Fruit fly (Drosophila melanogaster): Measurements from ENCODE around the gene CG6726.
A peak's percentile ranks its signal among the peaks of the same experiment; 100 is the strongest.

Gene CG6726

DNA sequence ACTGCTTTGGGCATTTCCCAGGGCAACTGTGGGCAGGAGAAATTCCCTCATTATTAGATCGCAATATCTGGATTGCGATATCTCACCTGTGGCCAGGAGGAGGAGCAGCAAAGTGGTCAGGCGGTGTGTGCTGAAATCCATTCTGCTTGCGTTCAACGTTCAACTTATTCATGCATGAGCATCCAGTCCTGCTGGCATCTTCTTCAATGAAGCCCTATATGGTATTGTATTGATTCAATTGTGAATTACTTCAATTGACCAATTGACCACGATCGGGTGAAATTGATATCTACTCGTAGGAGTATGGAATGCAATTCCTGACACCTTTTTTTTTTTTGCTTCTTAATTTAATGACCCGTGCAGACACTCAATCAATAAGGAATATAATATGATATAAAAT is 35.4 kb upstream of the CG6726 start:
- TF ChIP-seq Hnf4 (GFP tag; optimal IDR thresholded peaks at IDR 0.05) (no peak), Mio (GFP tag; optimal IDR thresholded peaks at IDR 0.05) (no peak), Dfd (GFP tag; optimal IDR thresholded peaks at IDR 0.05) (no peak), Rel (GFP tag; optimal IDR thresholded peaks at IDR 0.05) (no peak), Rel (tag; optimal IDR thresholded peaks at IDR 0.05) (no peak), Sp1 (GFP tag; optimal IDR thresholded peaks at IDR 0.05) (no peak), Hr78 (GFP tag; optimal IDR thresholded peaks at IDR 0.05) (no peak), Hr83 (GFP tag; optimal IDR thresholded peaks at IDR 0.05; ENCODE audit: poor library complexity, severe bottlenecking) (no peak), dl (GFP tag; optimal IDR thresholded peaks at IDR 0.05; ENCODE audit: insufficient read depth in 1 of 2, partially characterized antibody in 2 of 2) (no peak), Jra (GFP tag; optimal IDR thresholded peaks at IDR 0.05) (no peak), CG32264 (GFP tag; optimal IDR thresholded peaks at IDR 0.05) (no peak), Vsx2 (GFP tag; optimal IDR thresholded peaks at IDR 0.05; ENCODE audit: partially characterized antibody) (no peak), h (GFP tag; optimal IDR thresholded peaks at IDR 0.05) (no peak)

DNA sequence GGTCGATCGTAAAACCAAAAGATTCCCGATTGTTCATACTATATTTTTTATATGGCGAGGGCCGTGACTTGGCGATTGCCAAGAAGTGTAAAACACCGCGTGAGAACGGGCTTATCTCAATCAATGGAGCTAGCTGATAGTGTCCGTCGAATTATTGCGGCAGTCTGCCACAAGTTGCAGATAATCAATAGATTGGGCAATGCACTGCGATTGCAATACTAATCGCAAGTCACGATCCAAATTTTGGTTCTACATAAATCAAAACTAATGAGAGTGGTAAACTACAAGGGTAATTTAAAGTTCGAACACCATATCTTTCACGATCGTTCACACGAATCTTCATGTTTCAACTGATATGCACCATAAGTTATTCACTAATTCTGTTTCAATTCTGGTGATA is 34.8 kb upstream of the CG6726 start:
- TF ChIP-seq lola (GFP tag; optimal IDR thresholded peaks at IDR 0.05), result no peak
- no peak for TF ChIP-seq sv (GFP tag; optimal IDR thresholded peaks at IDR 0.05)
- no peak for TF ChIP-seq Rel (GFP tag; optimal IDR thresholded peaks at IDR 0.05)
- peak; percentile 30 for TF ChIP-seq Rel (tag; optimal IDR thresholded peaks at IDR 0.05)
- TF ChIP-seq Abd-B (GFP tag; optimal IDR thresholded peaks at IDR 0.05), result no peak
- no peak for TF ChIP-seq h (GFP tag; optimal IDR thresholded peaks at IDR 0.05)

DNA sequence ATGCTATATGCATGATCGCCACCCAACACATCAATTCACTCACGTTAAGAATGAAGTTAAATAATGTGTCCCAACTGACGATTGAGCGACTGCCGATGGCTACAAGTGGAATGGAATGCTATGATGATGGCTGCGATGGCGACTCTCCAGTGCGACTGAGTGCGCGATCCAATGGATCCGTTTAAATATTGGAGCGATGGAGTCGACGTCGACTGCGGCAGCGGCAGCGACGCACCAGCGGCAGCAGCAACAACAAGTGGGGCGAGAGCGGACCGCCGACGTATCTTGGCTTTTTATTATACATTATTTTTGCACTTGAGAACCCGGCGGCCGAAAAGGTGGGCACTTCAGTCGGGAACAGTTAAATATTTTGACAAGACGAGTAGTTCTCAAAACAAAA is 34.1 kb upstream of the CG6726 start:
- TF ChIP-seq Dif (GFP tag; optimal IDR thresholded peaks at IDR 0.05; ENCODE audit: partially characterized antibody) (peak; percentile 17), jim (GFP tag; optimal IDR thresholded peaks at IDR 0.05) (no peak)

DNA sequence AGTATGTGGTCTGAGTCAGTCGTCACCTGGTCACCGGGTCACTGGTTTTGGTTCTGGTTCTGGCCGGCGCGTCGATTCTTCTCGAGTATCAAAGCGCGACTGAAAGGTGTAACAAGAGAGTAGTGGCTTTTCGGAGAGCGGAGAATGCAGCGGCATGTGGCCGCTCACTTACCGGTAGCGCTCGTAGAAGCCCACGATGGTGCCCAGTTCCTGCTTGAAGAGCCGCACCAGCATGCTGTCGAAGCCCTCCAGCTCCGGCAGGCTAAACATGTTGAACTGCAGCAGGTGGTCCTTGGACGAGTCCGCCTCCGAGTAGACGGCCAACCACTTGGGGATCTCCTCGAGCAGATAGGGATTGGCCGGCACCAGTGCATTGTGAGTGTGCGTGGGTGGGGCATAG is 32.7 kb upstream of the CG6726 start, which contains the start of gene Ctns:
Ctns (minus strand) TSS at position 101 of the 400 bp plus-strand sequence.
- no peak for TF ChIP-seq Dfd (GFP tag; optimal IDR thresholded peaks at IDR 0.05)
- no peak for TF ChIP-seq psq (GFP tag; optimal IDR thresholded peaks at IDR 0.05)
- TF ChIP-seq sage (GFP tag; optimal IDR thresholded peaks at IDR 0.05), result no peak
- TF ChIP-seq tai (GFP tag; optimal IDR thresholded peaks at IDR 0.05), result no peak
- TF ChIP-seq CG9705 (GFP tag; optimal IDR thresholded peaks at IDR 0.05), result no peak
- no peak for TF ChIP-seq CrebA (GFP tag; optimal IDR thresholded peaks at IDR 0.05; ENCODE audit: borderline replicate concordance)

DNA sequence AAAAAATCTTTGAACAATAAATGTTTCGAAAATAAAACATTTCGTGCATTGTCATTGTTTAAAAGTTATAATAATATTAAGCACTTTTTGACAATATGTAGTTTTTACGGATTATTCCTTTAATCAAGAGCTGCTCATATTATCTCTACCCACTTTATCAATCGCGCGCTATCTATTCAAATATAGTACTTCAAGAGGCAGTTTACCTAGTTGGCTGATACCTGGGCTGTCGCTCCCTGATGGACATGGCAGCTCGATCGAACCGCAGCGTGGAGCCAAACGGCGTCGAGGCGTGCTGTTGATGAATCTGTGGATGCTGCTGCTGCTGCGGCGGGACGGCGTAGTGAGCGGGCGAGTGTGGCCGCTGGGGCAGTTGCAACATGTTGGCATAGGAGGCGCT is 31.4 kb upstream of the CG6726 start:
- no peak for TF ChIP-seq N (GFP tag; optimal IDR thresholded peaks at IDR 0.05)
- TF ChIP-seq woc (GFP tag; optimal IDR thresholded peaks at IDR 0.05), result no peak

DNA sequence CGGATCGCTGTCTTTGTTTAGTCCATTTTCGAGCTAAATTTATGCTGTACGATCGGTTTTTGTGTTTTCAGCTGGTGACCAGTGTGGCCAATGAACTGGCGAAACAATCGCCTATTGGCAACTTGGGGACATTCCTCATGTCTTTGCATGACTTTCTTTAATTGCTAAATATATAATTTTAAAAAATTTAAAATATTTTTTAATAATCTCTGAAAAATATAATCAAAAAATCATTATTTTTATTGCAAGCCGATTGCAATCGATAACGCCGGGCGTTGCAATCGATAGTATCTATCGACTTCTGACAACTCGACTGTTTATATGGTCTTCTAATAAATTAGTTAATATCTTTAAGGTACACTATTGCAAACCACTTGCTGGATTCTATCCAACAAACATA is 30.3 kb upstream of the CG6726 start, which contains the start of the genes sav and Ublcp1:
sav (minus strand) TSS at position 96 of the 400 bp plus-strand sequence.
Ublcp1 (plus strand) TSS at position 285 of the 400 bp plus-strand sequence.
- peak; percentile 10 for TF ChIP-seq sage (GFP tag; optimal IDR thresholded peaks at IDR 0.05)
- TF ChIP-seq dl (GFP tag; optimal IDR thresholded peaks at IDR 0.05; ENCODE audit: insufficient read depth in 1 of 2, partially characterized antibody in 2 of 2), result no peak
- no peak for TF ChIP-seq fru (GFP tag; optimal IDR thresholded peaks at IDR 0.05)
- no peak for TF ChIP-seq Dif (GFP tag; optimal IDR thresholded peaks at IDR 0.05; ENCODE audit: partially characterized antibody)
- TF ChIP-seq h (GFP tag; optimal IDR thresholded peaks at IDR 0.05), result peak; percentile 24
- no peak for TF ChIP-seq GATAd (GFP tag; optimal IDR thresholded peaks at IDR 0.05)
- TF ChIP-seq CG32264 (GFP tag; optimal IDR thresholded peaks at IDR 0.05), result no peak
- TF ChIP-seq Jra (GFP tag; optimal IDR thresholded peaks at IDR 0.05), result no peak
- TF ChIP-seq usp (GFP tag; optimal IDR thresholded peaks at IDR 0.05), result no peak
- no peak for TF ChIP-seq ey (GFP tag; optimal IDR thresholded peaks at IDR 0.05)
- peak; percentile 13 for TF ChIP-seq psq (GFP tag; optimal IDR thresholded peaks at IDR 0.05)
- TF ChIP-seq CG9705 (GFP tag; optimal IDR thresholded peaks at IDR 0.05), result no peak
- no peak for TF ChIP-seq Hr83 (GFP tag; optimal IDR thresholded peaks at IDR 0.05; ENCODE audit: poor library complexity, severe bottlenecking)
- peak in 1 of 2 experiments; percentile 24 for TF ChIP-seq foxo (GFP tag; optimal IDR thresholded peaks at IDR 0.05)
- TF ChIP-seq Dfd (GFP tag; optimal IDR thresholded peaks at IDR 0.05), result no peak
- peak; percentile 35 for TF ChIP-seq rgr (GFP tag; optimal IDR thresholded peaks at IDR 0.05)
- TF ChIP-seq sv (GFP tag; optimal IDR thresholded peaks at IDR 0.05), result no peak
- no peak for TF ChIP-seq Rel (GFP tag; optimal IDR thresholded peaks at IDR 0.05)
- peak; percentile 59 for TF ChIP-seq Rel (tag; optimal IDR thresholded peaks at IDR 0.05)
- no peak for TF ChIP-seq OdsH (GFP tag; optimal IDR thresholded peaks at IDR 0.05)

Measured in whole organism, wandering third instar larva.